Fruit fly (Drosophila melanogaster): ENCODE measurements around the gene Mcm6.
A peak's percentile ranks its signal among the peaks of the same experiment; 100 is the strongest.

Gene Mcm6

dm6 chrX:6699255-6699885 is 25.2 kb downstream of the Mcm6 start, which contains the start of gene CG14441 (continued):
- TF ChIP-seq Atf6 (GFP tag; IDR thresholded peaks at IDR 0.05) (peak; percentile 46; the same call in 1 of the 2 replicates), oc (tag; optimal IDR thresholded peaks at IDR 0.05) (no peak), CG5953 (GFP tag; IDR thresholded peaks at IDR 0.05) (no peak), cg (GFP tag; optimal IDR thresholded peaks at IDR 0.05) (peak; percentile 65), CG11398 (GFP tag; optimal IDR thresholded peaks at IDR 0.05) (peak; percentile 56), CrebB (tag; optimal IDR thresholded peaks at IDR 0.05) (peak; percentile 26), croc (GFP tag; conservative IDR thresholded peaks at IDR 0.05) (no peak), Antp (GFP tag; optimal IDR thresholded peaks at IDR 0.05) (peak; percentile 5), Xrp1 (GFP tag; IDR thresholded peaks at IDR 0.05) (peak; percentile 50), CG12236 (GFP tag; optimal IDR thresholded peaks at IDR 0.05) (no peak), CG2120 (GFP tag; optimal IDR thresholded peaks at IDR 0.05) (peak; percentile 65), gsb-n (tag; optimal IDR thresholded peaks at IDR 0.05) (peak; percentile 28), CG16815 (GFP tag; optimal IDR thresholded peaks at IDR 0.05) (no peak), tll (GFP tag; optimal IDR thresholded peaks at IDR 0.05) (peak in 1 of 2 experiments; percentile 77), CG10321 (GFP tag; IDR thresholded peaks at IDR 0.05) (no peak), sc (optimal IDR thresholded peaks at IDR 0.05) (no peak), sc (GFP tag; optimal IDR thresholded peaks at IDR 0.05) (peak; percentile 1), usp (GFP tag; optimal IDR thresholded peaks at IDR 0.05) (no peak), Side (GFP tag; optimal IDR thresholded peaks at IDR 0.05) (peak; percentile 2), Max (GFP tag; optimal IDR thresholded peaks at IDR 0.05) (peak; percentile 43), sob (GFP tag; IDR thresholded peaks at IDR 0.05) (0 out of 2 replicates have a peak, but pooled peaks have one; percentile 34), HmgD (GFP tag; optimal IDR thresholded peaks at IDR 0.05) (peak; percentile 13), Hmr (GFP tag; optimal IDR thresholded peaks at IDR 0.05) (peak; percentile 80), zen2 (GFP tag; IDR thresholded peaks at IDR 0.05; ENCODE audit: partially characterized antibody) (peak; percentile 98), CG18599 (GFP tag; optimal IDR thresholded peaks at IDR 0.05) (peak; percentile 79), Xbp1 (GFP tag; optimal IDR thresholded peaks at IDR 0.05) (peak; percentile 8), lmd (GFP tag; IDR thresholded peaks at IDR 0.05) (peak; percentile 27; the same call in 1 of the 2 replicates), fd3F (GFP tag; optimal IDR thresholded peaks at IDR 0.05) (no peak), otp (GFP tag; IDR thresholded peaks at IDR 0.05) (peak; percentile 39; the same call in 1 of the 3 replicates), Myb (GFP tag; optimal IDR thresholded peaks at IDR 0.05) (peak; percentile 4), lov (optimal IDR thresholded peaks at IDR 0.05) (no peak), lov (GFP tag; IDR thresholded peaks at IDR 0.05) (no peak), CG4328 (GFP tag; optimal IDR thresholded peaks at IDR 0.05) (peak; percentile 26), CG6854 (GFP tag; optimal IDR thresholded peaks at IDR 0.05) (peak; percentile 68), D19B (GFP tag; optimal IDR thresholded peaks at IDR 0.05) (no peak), dmrt11E (tag; optimal IDR thresholded peaks at IDR 0.05) (peak; percentile 17), sens (GFP tag) (peak; percentile 94), Ets97D (GFP tag; optimal IDR thresholded peaks at IDR 0.05) (peak; percentile 6), CG18011 (GFP tag; optimal IDR thresholded peaks at IDR 0.05) (peak; percentile 0), B-H2 (GFP tag; optimal IDR thresholded peaks at IDR 0.05) (peak; percentile 78), CG12104 (GFP tag; optimal IDR thresholded peaks at IDR 0.05) (peak; percentile 31), CG8359 (GFP tag; optimal IDR thresholded peaks at IDR 0.05; ENCODE audit: borderline replicate concordance) (no peak), CG6791 (GFP tag; IDR thresholded peaks at IDR 0.05; ENCODE audit: partially characterized antibody) (peak; percentile 93), bbx (GFP tag; IDR thresholded peaks at IDR 0.05; ENCODE audit: partially characterized antibody) (peak; percentile 97), bab2 (GFP tag; optimal IDR thresholded peaks at IDR 0.05) (peak; percentile 17), unpg (GFP tag; optimal IDR thresholded peaks at IDR 0.05) (peak; percentile 32), pros (GFP tag; optimal IDR thresholded peaks at IDR 0.05) (no peak), emc (GFP tag; optimal IDR thresholded peaks at IDR 0.05) (no peak), CG33213 (GFP tag; optimal IDR thresholded peaks at IDR 0.05) (peak; percentile 50), PHDP (tag; optimal IDR thresholded peaks at IDR 0.05) (peak; percentile 67)
